Worm (Caenorhabditis elegans): ENCODE results near the gene C47D12.5.

- TF ChIP-seq nhr-11 (tag; optimal IDR thresholded peaks at IDR 0.05): no peak
- TF ChIP-seq fkh-10 (GFP tag; optimal IDR thresholded peaks at IDR 0.05): no peak
- TF ChIP-seq aly-2 (tag; optimal IDR thresholded peaks at IDR 0.05): no peak
- TF ChIP-seq fos-1 (tag; optimal IDR thresholded peaks at IDR 0.05): no peak
- TF ChIP-seq ztf-4 (tag; optimal IDR thresholded peaks at IDR 0.05): no peak
- TF ChIP-seq ceh-9 (tag; optimal IDR thresholded peaks at IDR 0.05): no peak
- no peak for TF ChIP-seq ztf-11 (tag; optimal IDR thresholded peaks at IDR 0.05)
These were observed 15.6 kb upstream of the C47D12.5 start for ce11 chrII:11700635-11701034.
